Fruit fly (Drosophila melanogaster) whole organism, pupa: Measurements from ENCODE around the gene Cad96Cb.

Source experiments
- CG10348 ChIP-seq: fragments of 200-800 bp; sonication (Bioruptor generic); IDR thresholded peaks from 2 replicates; pipeline ENCODE4 v1.3.6; 2022; ENCODE audit warnings: missing biosample characterization, missing genetic modification characterization
- CG13204 ChIP-seq: fragments of 200-800 bp; sonication (Bioruptor generic); optimal IDR thresholded peaks from 2 replicates; lab custom pipeline; 2018; ENCODE audit warnings: missing biosample characterization, mild to moderate bottlenecking, missing genetic modification characterization, moderate library complexity
- CG32121 ChIP-seq: fragments of 200-800 bp; sonication (Bioruptor generic); IDR thresholded peaks from 2 replicates; pipeline ENCODE4 v1.3.6; 2022; ENCODE audit warnings: missing biosample characterization, missing genetic modification characterization
- gl ChIP-seq: fragments of 200-800 bp; sonication (Bioruptor generic); optimal IDR thresholded peaks from 2 replicates; lab custom pipeline; 2018; ENCODE audit warnings: missing biosample characterization, mild to moderate bottlenecking, missing genetic modification characterization

- TF ChIP-seq CG10348 (GFP tag; lab: Robert Waterston, UW) (no peak), CG32121 (GFP tag; lab: Robert Waterston, UW) (no peak), CG13204 (GFP tag; lab: Kevin White, UChicago) (no peak), gl (no peak)
Observed at dm6 chr3R:25269909-25270308, 37.8 kb upstream of the Cad96Cb start, which contains the start of the genes CG11889 and CG11891.
